Worm (Caenorhabditis elegans): Measurements from ENCODE around the gene phlp-2.

Gene phlp-2

DNA sequence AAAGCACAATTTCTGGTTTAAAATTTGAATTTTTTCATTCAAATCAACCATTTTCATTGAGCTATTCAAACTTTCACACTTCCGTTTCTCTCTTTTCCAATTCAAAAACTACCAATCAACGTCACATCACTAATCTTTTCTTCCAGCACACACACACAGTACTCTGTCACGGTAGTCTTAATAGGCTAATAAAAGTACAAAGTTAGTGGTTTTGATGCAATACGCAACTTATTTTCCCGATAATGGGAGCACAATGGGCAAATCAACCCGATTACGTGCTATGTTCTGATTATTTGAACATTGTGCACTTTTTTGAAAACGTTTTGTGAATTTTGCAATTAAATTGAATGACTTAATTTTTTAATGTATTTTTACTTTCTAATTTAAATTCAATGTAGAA, 18.1 kb downstream of the phlp-2 start:
- TF ChIP-seq sptf-1 (tag; optimal IDR thresholded peaks at IDR 0.05), result no peak
- no peak for TF ChIP-seq mls-2 (tag; optimal IDR thresholded peaks at IDR 0.05)
- no peak for TF ChIP-seq nhr-12 (tag; optimal IDR thresholded peaks at IDR 0.05)
- TF ChIP-seq lin-13 (tag; optimal IDR thresholded peaks at IDR 0.05), result no peak
- TF ChIP-seq ceh-39 (tag; optimal IDR thresholded peaks at IDR 0.05), result no peak
- no peak for TF ChIP-seq elt-3 (tag; optimal IDR thresholded peaks at IDR 0.05)
- no peak for TF ChIP-seq tbx-8 (GFP tag; optimal IDR thresholded peaks at IDR 0.05)
- no peak for TF ChIP-seq ceh-83 (GFP tag; optimal IDR thresholded peaks at IDR 0.05)
- no peak for TF ChIP-seq drap-1 (GFP tag; optimal IDR thresholded peaks at IDR 0.05)
- TF ChIP-seq unc-120 (tag; optimal IDR thresholded peaks at IDR 0.05; ENCODE audit: poor library complexity, severe bottlenecking), result no peak
- no peak for TF ChIP-seq M03D4.4 (tag; optimal IDR thresholded peaks at IDR 0.05)
- no peak for TF ChIP-seq mep-1 (tag; optimal IDR thresholded peaks at IDR 0.05)
- TF ChIP-seq flh-1 (GFP tag; optimal IDR thresholded peaks at IDR 0.05), result no peak
- TF ChIP-seq unc-39 (tag; optimal IDR thresholded peaks at IDR 0.05), result no peak
- no peak for TF ChIP-seq lin-32 (GFP tag; optimal IDR thresholded peaks at IDR 0.05)

ce11 chrIII:4228008-4228407, 18.7 kb downstream of the phlp-2 start, which contains the start of gene mpk-1:
mpk-1 (minus strand) TSS chrIII:4228108.
- TF ChIP-seq elt-3 (tag; optimal IDR thresholded peaks at IDR 0.05) (no peak), ceh-39 (tag; optimal IDR thresholded peaks at IDR 0.05) (no peak), lin-13 (tag; optimal IDR thresholded peaks at IDR 0.05) (no peak), ces-1 (GFP tag; optimal IDR thresholded peaks at IDR 0.05) (no peak), nhr-12 (tag; optimal IDR thresholded peaks at IDR 0.05) (no peak), ceh-43 (GFP tag; optimal IDR thresholded peaks at IDR 0.05) (no peak), ceh-83 (GFP tag; optimal IDR thresholded peaks at IDR 0.05) (no peak), elt-1 (tag; optimal IDR thresholded peaks at IDR 0.05; ENCODE audit: borderline replicate concordance, insufficient read depth) (no peak), mab-5 (tag; optimal IDR thresholded peaks at IDR 0.05) (no peak), ztf-11 (tag; optimal IDR thresholded peaks at IDR 0.05) (no peak), nhr-2 (tag; optimal IDR thresholded peaks at IDR 0.05) (no peak), cnd-1 (tag; optimal IDR thresholded peaks at IDR 0.05) (no peak), drap-1 (GFP tag; optimal IDR thresholded peaks at IDR 0.05) (no peak), pha-4 (tag; optimal IDR thresholded peaks at IDR 0.05) (no peak), lsy-2 (tag; optimal IDR thresholded peaks at IDR 0.05) (no peak), nhr-237 (tag; optimal IDR thresholded peaks at IDR 0.05) (no peak), mls-2 (tag; optimal IDR thresholded peaks at IDR 0.05) (no peak)

DNA sequence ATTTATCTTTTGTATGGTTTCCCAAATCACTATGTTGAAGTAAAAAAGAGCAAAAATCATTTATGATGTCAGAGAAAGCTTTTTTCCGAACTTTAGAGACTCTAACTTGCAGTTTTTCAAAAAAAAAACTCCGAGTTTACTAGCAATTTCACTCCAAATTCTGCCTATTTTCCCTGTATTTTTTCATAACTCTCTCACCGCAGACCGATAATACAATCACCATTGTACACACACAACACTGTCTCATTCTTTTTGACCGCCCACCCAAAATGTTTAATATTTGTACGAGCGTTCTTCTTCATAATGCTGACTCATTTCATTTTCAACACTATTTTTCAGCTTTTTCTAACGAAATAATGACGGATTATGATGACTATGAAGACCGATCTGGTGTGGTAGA, 19.6 kb downstream of the phlp-2 start, which contains the start of gene F43C1.5:
Gene F43C1.5, plus strand, starts transcription at position 301 of the 400 bp plus-strand sequence.
- TF ChIP-seq ces-1 (GFP tag; optimal IDR thresholded peaks at IDR 0.05) (no peak), elt-1 (tag; optimal IDR thresholded peaks at IDR 0.05; ENCODE audit: borderline replicate concordance, insufficient read depth) (no peak), snpc-4 (tag; optimal IDR thresholded peaks at IDR 0.05) (no peak), nhr-12 (tag; optimal IDR thresholded peaks at IDR 0.05) (no peak), zip-8 (tag; optimal IDR thresholded peaks at IDR 0.05) (no peak), cnd-1 (tag; optimal IDR thresholded peaks at IDR 0.05) (no peak), lin-32 (GFP tag; optimal IDR thresholded peaks at IDR 0.05) (no peak), nhr-237 (tag; optimal IDR thresholded peaks at IDR 0.05) (no peak), nhr-28 (tag; optimal IDR thresholded peaks at IDR 0.05) (no peak), ztf-11 (tag; optimal IDR thresholded peaks at IDR 0.05) (no peak)

- no peak for TF ChIP-seq flh-1 (GFP tag; optimal IDR thresholded peaks at IDR 0.05)
- no peak for TF ChIP-seq zip-8 (tag; optimal IDR thresholded peaks at IDR 0.05)
- TF ChIP-seq lsy-2 (tag; optimal IDR thresholded peaks at IDR 0.05), result peak; percentile 52
- no peak for TF ChIP-seq lin-32 (GFP tag; optimal IDR thresholded peaks at IDR 0.05)
- TF ChIP-seq elt-1 (tag; optimal IDR thresholded peaks at IDR 0.05; ENCODE audit: borderline replicate concordance, insufficient read depth), result no peak
These were observed 20.8 kb downstream of the phlp-2 start for ce11 chrIII:4230092-4230491.

DNA sequence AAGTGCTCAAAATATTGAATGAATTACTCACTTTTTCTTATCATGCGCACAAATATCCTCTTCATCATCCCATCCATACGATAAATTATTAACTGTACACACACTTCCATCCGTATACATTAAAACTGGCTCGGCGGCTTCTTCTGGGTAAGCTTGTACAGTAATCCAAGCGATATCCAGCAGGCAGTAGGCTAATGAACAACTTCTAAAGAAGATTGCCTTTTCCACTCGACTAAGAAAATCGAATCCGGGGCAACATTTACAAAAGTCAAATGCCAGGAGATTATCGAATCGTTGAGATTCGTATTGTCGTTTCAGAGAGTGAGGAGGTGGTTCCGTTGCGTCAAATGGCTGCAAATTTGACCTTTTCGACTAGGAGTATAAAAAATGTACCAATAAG, 22.1 kb downstream of the phlp-2 start:
- TF ChIP-seq flh-1 (GFP tag; optimal IDR thresholded peaks at IDR 0.05) (no peak), drap-1 (GFP tag; optimal IDR thresholded peaks at IDR 0.05) (no peak), elt-3 (tag; optimal IDR thresholded peaks at IDR 0.05) (no peak)

DNA sequence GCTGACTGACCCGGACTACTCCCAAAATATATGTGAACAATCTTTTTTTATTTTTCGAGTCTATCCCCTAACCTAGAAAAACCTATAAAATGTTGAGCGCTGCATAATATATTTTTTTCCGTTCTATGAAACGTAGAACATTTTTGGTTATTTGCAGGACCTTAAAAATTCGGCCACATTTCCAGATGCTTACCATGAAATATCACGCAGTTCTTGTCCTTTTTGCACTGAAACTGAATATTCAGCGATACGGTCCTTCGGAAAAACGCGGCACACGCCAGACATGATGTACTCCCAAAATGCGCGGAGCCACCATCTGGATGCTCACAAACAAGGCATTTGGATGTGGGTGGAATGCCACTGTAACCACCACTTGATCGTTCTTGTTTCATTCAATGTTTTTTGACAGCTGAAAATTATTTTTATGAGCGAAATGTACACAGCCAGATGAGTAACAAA, 23.6 kb downstream of the phlp-2 start, which contains the start of gene nhr-20:
Gene nhr-20, minus strand, starts transcription at position 409 of the 459 bp plus-strand sequence.
- TF ChIP-seq sem-2 (GFP tag; optimal IDR thresholded peaks at IDR 0.05) (no peak), ceh-39 (tag; optimal IDR thresholded peaks at IDR 0.05) (no peak), mab-5 (tag; optimal IDR thresholded peaks at IDR 0.05) (no peak), nhr-2 (tag; optimal IDR thresholded peaks at IDR 0.05) (no peak), hlh-1 (tag; optimal IDR thresholded peaks at IDR 0.05) (no peak), blmp-1 (tag; optimal IDR thresholded peaks at IDR 0.05) (no peak), ceh-43 (GFP tag; optimal IDR thresholded peaks at IDR 0.05) (no peak), unc-120 (tag; optimal IDR thresholded peaks at IDR 0.05; ENCODE audit: poor library complexity, severe bottlenecking) (no peak), ztf-11 (tag; optimal IDR thresholded peaks at IDR 0.05) (no peak), flh-1 (GFP tag; optimal IDR thresholded peaks at IDR 0.05) (no peak)
